Fruit fly (Drosophila melanogaster) whole organism, embryonic: ENCODE measurements around the gene CG17327.

ENCODE experiments used
- Bdp1 ChIP-seq: fragments of 200-800 bp; sonication (Bioruptor generic); optimal IDR thresholded peaks from 3 replicates; lab custom pipeline; 2016; ENCODE audit warnings: missing biosample characterization, missing genetic modification characterization
- BtbVII ChIP-seq: fragments of 200-800 bp; sonication (Bioruptor generic); optimal IDR thresholded peaks from 3 replicates; lab custom pipeline; 2017; ENCODE audit warnings: missing biosample characterization, mild to moderate bottlenecking, missing genetic modification characterization
- CG10366 ChIP-seq: fragments of 200-800 bp; sonication (Bioruptor generic); IDR thresholded peaks from 2 replicates; pipeline ENCODE4 v1.3.6; 2022; ENCODE audit warnings: missing biosample characterization, missing genetic modification characterization
- CG10959 ChIP-seq: fragments of 200-800 bp; sonication (Bioruptor generic); IDR thresholded peaks from 2 replicates; pipeline ENCODE4 v1.3.6; 2022; ENCODE audit warnings: missing biosample characterization, missing genetic modification characterization
- CG11085 ChIP-seq: fragments of 200-800 bp; sonication (Bioruptor generic); IDR thresholded peaks from 2 replicates; pipeline ENCODE4 v1.3.6; 2022; ENCODE audit warnings: missing biosample characterization, missing genetic modification characterization
- CG11398 ChIP-seq: fragments of 200-800 bp; sonication (Bioruptor generic); optimal IDR thresholded peaks from 2 replicates; lab custom pipeline; 2016; ENCODE audit warnings: missing biosample characterization, missing genetic modification characterization
- CG11695 ChIP-seq: fragments of 200-800 bp; sonication (Bioruptor generic); IDR thresholded peaks from 3 replicates; pipeline ENCODE4 v1.3.6; 2022; ENCODE audit warnings: missing biosample characterization, missing genetic modification characterization
- CG12104 ChIP-seq: fragments of 200-800 bp; sonication (Bioruptor generic); optimal IDR thresholded peaks from 3 replicates; lab custom pipeline; 2016; ENCODE audit warnings: missing biosample characterization, missing genetic modification characterization
- CG12391 ChIP-seq: fragments of 200-800 bp; sonication (Bioruptor generic); optimal IDR thresholded peaks from 3 replicates; lab custom pipeline; 2018; ENCODE audit warnings: missing biosample characterization, mild to moderate bottlenecking, missing genetic modification characterization, moderate library complexity
- CG14050 ChIP-seq: fragments of 200-800 bp; sonication (Bioruptor generic); IDR thresholded peaks from 3 replicates; pipeline ENCODE4 v1.3.6; 2022; ENCODE audit warnings: missing biosample characterization, missing genetic modification characterization
- CG17612 ChIP-seq: fragments of 200-800 bp; sonication (Bioruptor generic); IDR thresholded peaks from 2 replicates; pipeline ENCODE4 v1.3.6; 2022; ENCODE audit warnings: missing biosample characterization, missing genetic modification characterization
- CG17829 ChIP-seq: fragments of 200-800 bp; optimal IDR thresholded peaks from 2 replicates; lab custom pipeline; 2019; ENCODE audit warnings: missing biosample characterization, mild to moderate bottlenecking, missing genetic modification characterization, moderate library complexity
- CG2875 ChIP-seq: fragments of 200-800 bp; sonication (Bioruptor generic); optimal IDR thresholded peaks from 2 replicates; lab custom pipeline; 2017; ENCODE audit warnings: missing biosample characterization, mild to moderate bottlenecking, missing genetic modification characterization, missing genetic modification reagents
- CG31365 ChIP-seq: fragments of 200-800 bp; sonication (Bioruptor generic); optimal IDR thresholded peaks from 2 replicates; lab custom pipeline; 2018; ENCODE audit warnings: missing biosample characterization, mild to moderate bottlenecking, missing genetic modification characterization
- CG33557 ChIP-seq: fragments of 200-800 bp; sonication (Bioruptor generic); optimal IDR thresholded peaks from 2 replicates; lab custom pipeline; 2019; ENCODE audit warnings: missing biosample characterization, mild to moderate bottlenecking, missing genetic modification characterization, moderate library complexity
- CG3407 ChIP-seq: fragments of 200-800 bp; sonication (Bioruptor generic); optimal IDR thresholded peaks from 2 replicates; lab custom pipeline; 2018; ENCODE audit warnings: missing biosample characterization, mild to moderate bottlenecking, missing genetic modification characterization
- CG4328 ChIP-seq: fragments of 200-800 bp; sonication (Bioruptor generic); optimal IDR thresholded peaks from 3 replicates; lab custom pipeline; 2017; ENCODE audit warnings: missing biosample characterization, missing genetic modification reagents, missing genetic modification characterization
- CG4424 ChIP-seq: fragments of 200-800 bp; sonication (Bioruptor generic); optimal IDR thresholded peaks from 3 replicates; lab custom pipeline; 2016; ENCODE audit warnings: missing biosample characterization, missing genetic modification characterization
- CG4820 ChIP-seq: fragments of 200-800 bp; sonication (Bioruptor generic); optimal IDR thresholded peaks from 3 replicates; lab custom pipeline; 2016; ENCODE audit warnings: missing biosample characterization, missing genetic modification characterization
- CG6272 ChIP-seq: fragments of 200-800 bp; sonication (Bioruptor generic); IDR thresholded peaks from 2 replicates; pipeline ENCODE4 v1.3.6; 2022; ENCODE audit warnings: missing biosample characterization, missing genetic modification characterization
- CG6654 ChIP-seq: fragments of 200-800 bp; sonication (Bioruptor generic); optimal IDR thresholded peaks from 2 replicates; lab custom pipeline; 2017; ENCODE audit warnings: missing biosample characterization, mild to moderate bottlenecking, missing genetic modification characterization
- CG7963 ChIP-seq: fragments of 200-800 bp; sonication (Bioruptor generic); IDR thresholded peaks from 3 replicates; pipeline ENCODE4 v1.3.6; 2022; ENCODE audit warnings: missing biosample characterization, missing genetic modification characterization; ENCODE audit not compliant: partially characterized antibody
- CG9727 ChIP-seq: fragments of 200-800 bp; sonication (Bioruptor generic); optimal IDR thresholded peaks from 3 replicates; lab custom pipeline; 2017; ENCODE audit warnings: missing biosample characterization, mild to moderate bottlenecking, missing genetic modification characterization
- CTCF ChIP-seq: fragments of 200-800 bp; sonication (Bioruptor generic); optimal IDR thresholded peaks from 2 replicates; lab custom pipeline; 2017; ENCODE audit warnings: missing biosample characterization, mild to moderate bottlenecking, missing genetic modification characterization, moderate library complexity
- Dll ChIP-seq: fragments of 200-800 bp; sonication (Bioruptor generic); IDR thresholded peaks from 4 replicates; pipeline ENCODE4 v1.3.6; 2022; ENCODE audit warnings: missing biosample characterization, missing genetic modification characterization; ENCODE audit not compliant: partially characterized antibody
- Dref ChIP-seq: fragments of 200-800 bp; sonication (Bioruptor generic); IDR thresholded peaks from 2 replicates; pipeline ENCODE4 v1.3.6; 2022; ENCODE audit warnings: missing biosample characterization, missing genetic modification characterization
- Hmx ChIP-seq: fragments of 200-800 bp; sonication (Bioruptor generic); optimal IDR thresholded peaks from 2 replicates; lab custom pipeline; 2016; ENCODE audit warnings: missing biosample characterization, missing genetic modification characterization
- Lpt ChIP-seq: fragments of >200 bp; optimal IDR thresholded peaks from 2 replicates; lab custom pipeline; 2018; ENCODE audit warnings: missing biosample characterization, missing genetic modification characterization
- NC2α ChIP-seq: fragments of 200-800 bp; sonication (Bioruptor generic); optimal IDR thresholded peaks from 2 replicates; lab custom pipeline; 2016; ENCODE audit warnings: missing biosample characterization, missing genetic modification characterization
- Scr ChIP-seq: fragments of 200-800 bp; sonication (Bioruptor generic); IDR thresholded peaks from 2 replicates; pipeline ENCODE4 v1.3.6; 2022; ENCODE audit warnings: missing biosample characterization, missing genetic modification characterization; ENCODE audit not compliant: partially characterized antibody
- Side ChIP-seq: fragments of 200-800 bp; sonication (Bioruptor generic); optimal IDR thresholded peaks from 2 replicates; lab custom pipeline; 2016; ENCODE audit warnings: missing biosample characterization, missing genetic modification characterization
- Spps ChIP-seq: fragments of 200-800 bp; sonication (Bioruptor generic); optimal IDR thresholded peaks from 2 replicates; lab custom pipeline; 2018; ENCODE audit warnings: missing biosample characterization, mild to moderate bottlenecking, missing genetic modification characterization
- al ChIP-seq: fragments of 200-800 bp; sonication (Bioruptor generic); IDR thresholded peaks from 2 replicates; pipeline ENCODE4 v1.3.6; 2022; ENCODE audit warnings: missing biosample characterization, missing genetic modification characterization
- bab2 ChIP-seq: fragments of 200-800 bp; sonication (Bioruptor generic); optimal IDR thresholded peaks from 2 replicates; lab custom pipeline; 2016; ENCODE audit warnings: missing biosample characterization, missing genetic modification characterization
- cad ChIP-seq: fragments of >200 bp; optimal IDR thresholded peaks from 2 replicates; lab custom pipeline; 2017; ENCODE audit warnings: missing biosample characterization, missing genetic modification characterization
- ci ChIP-seq: fragments of 200-800 bp; sonication (Bioruptor generic); IDR thresholded peaks from 3 replicates; pipeline ENCODE4 v1.3.6; 2022; ENCODE audit warnings: missing biosample characterization, missing genetic modification characterization
- dmrt99B ChIP-seq: fragments of 200-800 bp; sonication (Bioruptor generic); optimal IDR thresholded peaks from 2 replicates; lab custom pipeline; 2018; ENCODE audit warnings: missing biosample characterization, mild to moderate bottlenecking, missing genetic modification characterization, moderate library complexity
- fd102C ChIP-seq: fragments of 200-800 bp; sonication (Bioruptor generic); optimal IDR thresholded peaks from 2 replicates; lab custom pipeline; 2018; ENCODE audit warnings: missing biosample characterization, mild to moderate bottlenecking, missing genetic modification characterization, moderate library complexity
- gce ChIP-seq: fragments of 200-800 bp; sonication (Bioruptor generic); IDR thresholded peaks from 3 replicates; pipeline ENCODE4 v1.3.6; 2022; ENCODE audit warnings: missing biosample characterization, missing genetic modification characterization
- hbn ChIP-seq: fragments of 200-800 bp; sonication (Bioruptor generic); IDR thresholded peaks from 2 replicates; pipeline ENCODE4 v1.3.6; 2022; ENCODE audit warnings: missing biosample characterization, missing genetic modification characterization; ENCODE audit not compliant: partially characterized antibody
- jigr1 ChIP-seq: fragments of 200-800 bp; sonication (Bioruptor generic); IDR thresholded peaks from 3 replicates; pipeline ENCODE4 v1.3.6; 2022; ENCODE audit warnings: missing biosample characterization, missing genetic modification characterization
- klu ChIP-seq: fragments of 200-800 bp; sonication (Bioruptor generic); IDR thresholded peaks from 2 replicates; pipeline ENCODE4 v1.3.6; 2022; ENCODE audit warnings: missing biosample characterization, missing genetic modification characterization
- lbe ChIP-seq: fragments of 200-800 bp; sonication (Bioruptor generic); optimal IDR thresholded peaks from 2 replicates; lab custom pipeline; 2016; ENCODE audit warnings: missing biosample characterization, mild to moderate bottlenecking, missing genetic modification characterization
- luna ChIP-seq: fragments of 200-800 bp; sonication (Bioruptor generic); optimal IDR thresholded peaks from 2 replicates; lab custom pipeline; 2016; ENCODE audit warnings: missing biosample characterization, missing genetic modification characterization
- onecut ChIP-seq: fragments of 200-800 bp; sonication (Bioruptor generic); IDR thresholded peaks from 2 replicates; pipeline ENCODE4 v1.3.6; 2022; ENCODE audit warnings: missing biosample characterization, missing genetic modification characterization
- p53 ChIP-seq: fragments of 200-800 bp; sonication (Bioruptor generic); optimal IDR thresholded peaks from 2 replicates; lab custom pipeline; 2016; ENCODE audit warnings: missing biosample characterization, missing genetic modification characterization
- phol ChIP-seq: fragments of 200-800 bp; sonication (Bioruptor generic); optimal IDR thresholded peaks from 3 replicates; lab custom pipeline; 2018; ENCODE audit warnings: missing biosample characterization, mild to moderate bottlenecking, missing genetic modification characterization, moderate library complexity
- sens ChIP-seq: fragments of 200-800 bp; sonication (Bioruptor generic); peaks from one replicate; lab custom pipeline; 2016; ENCODE audit warnings: missing biosample characterization, missing genetic modification characterization
- slbo ChIP-seq: fragments of 200-800 bp; sonication (Bioruptor generic); IDR thresholded peaks from 2 replicates; pipeline ENCODE4 v1.3.6; 2022; ENCODE audit warnings: missing biosample characterization, missing genetic modification characterization
- tup ChIP-seq: fragments of 200-800 bp; sonication (Bioruptor generic); optimal IDR thresholded peaks from 2 replicates; lab custom pipeline; 2016; ENCODE audit warnings: missing biosample characterization, mild to moderate bottlenecking, missing genetic modification characterization, moderate library complexity
- unpg ChIP-seq: fragments of 200-800 bp; sonication (Bioruptor generic); optimal IDR thresholded peaks from 3 replicates; lab custom pipeline; 2018; ENCODE audit warnings: missing biosample characterization, mild to moderate bottlenecking, missing genetic modification characterization, moderate library complexity

CG17327 gene

DNA sequence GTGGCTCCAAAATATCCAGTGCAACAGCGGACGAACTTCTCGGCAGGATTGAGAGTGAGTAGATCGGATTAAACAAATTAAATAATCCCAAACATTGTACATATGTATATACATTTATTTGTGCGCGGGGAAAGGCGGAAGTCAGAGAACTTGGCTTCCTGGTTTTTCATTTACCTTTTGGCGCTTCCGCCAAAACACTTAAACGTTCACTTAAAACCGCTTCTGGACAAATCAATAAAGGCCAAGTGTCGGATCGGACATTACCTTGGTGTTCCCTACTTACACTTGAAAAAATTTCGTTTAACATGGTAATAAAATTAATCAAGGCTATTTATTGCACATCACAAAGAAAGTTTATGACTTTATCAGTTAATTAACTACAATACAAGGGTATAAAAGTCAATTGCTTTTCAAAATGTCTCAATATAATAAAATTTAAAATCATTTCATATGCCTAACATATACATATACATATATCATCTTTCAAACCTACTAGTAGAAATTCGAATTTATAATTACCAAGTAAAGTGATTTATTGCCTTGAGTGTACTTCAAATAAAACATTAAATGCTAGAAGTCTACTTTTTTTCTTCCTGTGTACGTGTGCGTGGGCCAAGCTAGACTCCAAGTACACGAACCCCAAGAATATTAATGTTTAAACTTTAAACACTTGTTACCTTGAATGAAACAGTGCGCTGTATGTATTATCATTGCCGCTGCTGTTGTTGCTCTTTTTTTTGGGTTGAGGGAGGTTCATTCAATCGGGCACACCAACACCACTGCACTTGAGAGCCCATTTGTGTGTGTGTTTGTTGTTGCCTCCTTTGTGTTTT is 16.0 kb downstream of the CG17327 start (continued):
- peak; percentile 70 for TF ChIP-seq CG17829 (tag; lab: Kevin White, UChicago)
- no peak for TF ChIP-seq tup (GFP tag; lab: Kevin White, UChicago)
- no peak for TF ChIP-seq CTCF
- no peak for TF ChIP-seq klu (GFP tag; lab: Robert Waterston, UW)
- no peak for TF ChIP-seq CG17612 (GFP tag; lab: Robert Waterston, UW)
- no peak for TF ChIP-seq Dll
- no peak for TF ChIP-seq CG33557
- no peak for TF ChIP-seq CG11085 (GFP tag; lab: Robert Waterston, UW)
- TF ChIP-seq BtbVII, result no peak
- no peak for TF ChIP-seq CG11398
- TF ChIP-seq NC2α (GFP tag; lab: Kevin White, UChicago), result no peak
- no peak for TF ChIP-seq CG7963 (GFP tag; lab: Robert Waterston, UW)
- TF ChIP-seq CG14050 (GFP tag; lab: Robert Waterston, UW), result no peak; the same call in 2 of the 3 replicates
- peak; percentile 45 for TF ChIP-seq bab2
- peak; percentile 39; the same call in 1 of the 3 replicates for TF ChIP-seq ci
- TF ChIP-seq p53, result peak; percentile 12
- peak; percentile 78 for TF ChIP-seq phol (tag; lab: Kevin White, UChicago)
- TF ChIP-seq hbn (GFP tag; lab: Robert Waterston, UW), result no peak
- TF ChIP-seq cad, result no peak
- no peak for TF ChIP-seq luna (GFP tag; lab: Kevin White, UChicago)
- TF ChIP-seq CG12391 (tag; lab: Kevin White, UChicago), result peak; percentile 70
- 0 out of 2 replicates have a peak, but pooled peaks have one; percentile 27 for TF ChIP-seq al (GFP tag; lab: Robert Waterston, UW)
- no peak for TF ChIP-seq Side (GFP tag; lab: Kevin White, UChicago)
- no peak for TF ChIP-seq Bdp1 (GFP tag; lab: Kevin White, UChicago)
- peak; percentile 56 for TF ChIP-seq CG4424
- peak; percentile 70 for TF ChIP-seq CG11695 (GFP tag; lab: Robert Waterston, UW)
- TF ChIP-seq CG12104 (GFP tag; lab: Kevin White, UChicago), result peak; percentile 78
- no peak for TF ChIP-seq CG3407 (GFP tag; lab: Kevin White, UChicago)
- peak; percentile 86 for TF ChIP-seq onecut (GFP tag; lab: Robert Waterston, UW)
- peak; percentile 66 for TF ChIP-seq unpg (GFP tag; lab: Kevin White, UChicago)
- peak; percentile 74 for TF ChIP-seq CG9727 (GFP tag; lab: Kevin White, UChicago)
- no peak for TF ChIP-seq CG6272 (GFP tag; lab: Robert Waterston, UW)
- TF ChIP-seq CG2875 (GFP tag; lab: Kevin White, UChicago), result peak; percentile 35
- no peak for TF ChIP-seq CG10959 (GFP tag; lab: Robert Waterston, UW)
- no peak for TF ChIP-seq CG4328
- no peak for TF ChIP-seq Lpt
- peak; percentile 60 for TF ChIP-seq slbo
- TF ChIP-seq Dref (GFP tag; lab: Robert Waterston, UW), result no peak
- TF ChIP-seq dmrt99B (tag; lab: Kevin White, UChicago), result peak; percentile 78
- peak; percentile 49 for TF ChIP-seq CG6654 (GFP tag; lab: Kevin White, UChicago)
- TF ChIP-seq jigr1 (GFP tag; lab: Robert Waterston, UW), result no peak
- TF ChIP-seq gce (GFP tag; lab: Robert Waterston, UW), result no peak; the same call in 2 of the 3 replicates
- TF ChIP-seq fd102C (GFP tag; lab: Kevin White, UChicago), result no peak
- no peak for TF ChIP-seq Scr (GFP tag; lab: Robert Waterston, UW)
- peak; percentile 80 for TF ChIP-seq sens (GFP tag; lab: Kevin White, UChicago)
- TF ChIP-seq lbe (GFP tag; lab: Kevin White, UChicago), result no peak
- TF ChIP-seq Spps (tag; lab: Kevin White, UChicago), result no peak
- peak; percentile 71 for TF ChIP-seq CG4820 (GFP tag; lab: Kevin White, UChicago)
- TF ChIP-seq CG10366 (GFP tag; lab: Robert Waterston, UW), result no peak
- no peak for TF ChIP-seq CG31365
- no peak for TF ChIP-seq Hmx (GFP tag; lab: Kevin White, UChicago)
